Worm (Caenorhabditis elegans): ENCODE results near the gene F22B5.10.

Gene F22B5.10

DNA sequence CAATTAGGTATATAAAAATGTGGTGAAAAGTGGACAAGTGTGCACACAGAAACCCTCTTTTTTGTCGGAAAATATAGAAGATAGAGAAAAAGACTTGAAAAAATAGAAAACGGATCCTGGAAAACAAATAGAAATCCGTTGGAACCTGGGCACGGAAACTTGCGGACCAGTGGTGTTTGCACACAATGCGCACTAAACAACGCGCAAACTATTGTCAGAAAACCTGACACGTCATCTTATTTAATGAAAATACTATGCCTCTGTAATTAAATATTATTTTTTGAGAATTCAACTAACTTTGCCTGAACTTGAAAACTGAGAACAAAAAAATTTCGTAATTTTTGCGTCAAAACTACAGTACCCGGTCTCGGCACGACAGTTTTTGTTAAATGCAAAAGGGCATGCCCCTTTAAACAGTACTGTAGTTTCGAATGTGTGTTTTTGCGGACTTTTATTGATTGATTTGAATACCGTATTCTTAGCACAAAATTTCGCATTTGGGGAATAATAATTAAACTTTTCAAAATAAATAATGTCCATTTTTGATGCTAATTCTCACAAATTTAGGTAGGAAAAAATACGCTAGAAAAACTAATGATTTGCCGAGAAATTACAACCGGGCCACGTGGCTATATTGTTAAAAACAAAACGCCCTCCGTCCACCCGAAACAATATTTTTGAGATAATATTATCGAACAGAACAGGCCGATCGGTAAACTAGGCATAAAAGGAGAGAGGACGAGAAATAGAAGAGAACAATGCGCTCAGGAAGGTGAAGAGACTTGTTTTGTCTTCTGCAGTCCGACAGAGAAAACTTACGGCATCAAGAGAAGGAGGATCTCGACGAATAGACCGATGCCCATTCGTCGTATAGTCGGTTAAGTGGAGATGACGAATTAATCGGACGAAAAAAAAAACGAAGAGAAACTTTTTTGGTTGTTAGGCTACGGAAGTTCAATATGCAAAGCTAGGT, 37.7 kb upstream of the F22B5.10 start (continued):
- TF ChIP-seq athp-1 (tag; optimal IDR thresholded peaks at IDR 0.05) (peak; percentile 98), snpc-3.4 (tag; optimal IDR thresholded peaks at IDR 0.05) (peak; percentile 38), lsl-1 (GFP tag; optimal IDR thresholded peaks at IDR 0.05) (peak; percentile 98), lin-54 (GFP tag; optimal IDR thresholded peaks at IDR 0.05) (peak; percentile 47), D2030.7 (GFP tag; IDR thresholded peaks at IDR 0.05) (peak; percentile 76), F49E8.2 (tag; optimal IDR thresholded peaks at IDR 0.05; ENCODE audit: insufficient read depth) (peak; percentile 72), hlh-12 (tag; optimal IDR thresholded peaks at IDR 0.05) (no peak), die-1 (tag; optimal IDR thresholded peaks at IDR 0.05) (no peak), ceh-91 (GFP tag; IDR thresholded peaks at IDR 0.05) (peak; percentile 70), hmg-1.2 (GFP tag; IDR thresholded peaks at IDR 0.05) (peak; percentile 15; the same call in 1 of the 2 replicates)

ce11 chrII:8431954-8432353, 35.0 kb upstream of the F22B5.10 start, which contains the start of gene acp-2:
TSS of gene acp-2 (minus strand) at chrII:8432054.
- no peak for TF ChIP-seq gei-17 (GFP tag; optimal IDR thresholded peaks at IDR 0.05)
- no peak for TF ChIP-seq atf-7 (tag; optimal IDR thresholded peaks at IDR 0.05)
- TF ChIP-seq ceh-100 (GFP tag; IDR thresholded peaks at IDR 0.05), result no peak
- no peak for TF ChIP-seq bed-1 (GFP tag; IDR thresholded peaks at IDR 0.05)
- TF ChIP-seq ceh-79 (tag; optimal IDR thresholded peaks at IDR 0.05), result no peak
- no peak for TF ChIP-seq F52B5.7 (tag; optimal IDR thresholded peaks at IDR 0.05)
- TF ChIP-seq nhr-27 (tag; optimal IDR thresholded peaks at IDR 0.05), result no peak
- TF ChIP-seq mxl-1 (tag; optimal IDR thresholded peaks at IDR 0.05), result no peak
- TF ChIP-seq F39B2.1 (GFP tag; IDR thresholded peaks at IDR 0.05), result no peak
- TF ChIP-seq C06A6.2 (GFP tag; conservative IDR thresholded peaks at IDR 0.05), result no peak
- TF ChIP-seq akir-1 (GFP tag; optimal IDR thresholded peaks at IDR 0.05), result no peak
- no peak for TF ChIP-seq F57A8.1 (GFP tag; optimal IDR thresholded peaks at IDR 0.05)
- no peak for TF ChIP-seq egl-18 (GFP tag; IDR thresholded peaks at IDR 0.05)

- peak; percentile 33 for TF ChIP-seq snpc-4 (GFP tag; optimal IDR thresholded peaks at IDR 0.05)
- peak in 2 of 4 experiments; percentile 55 to 85 for TF ChIP-seq snpc-4 (tag; optimal IDR thresholded peaks at IDR 0.05)
- peak; percentile 51 for TF ChIP-seq snpc-1.1 (tag; optimal IDR thresholded peaks at IDR 0.05; ENCODE audit: insufficient read depth)
- TF ChIP-seq hmg-1.2 (GFP tag; IDR thresholded peaks at IDR 0.05), result peak; percentile 46
- peak; percentile 61 for TF ChIP-seq pbrm-1 (GFP tag; IDR thresholded peaks at IDR 0.05)
- TF ChIP-seq attf-6 (GFP tag; IDR thresholded peaks at IDR 0.05), result 0 out of 2 replicates have a peak, but pooled peaks have one; percentile 67
Measured at ce11 chrII:8432949-8433348, 34.0 kb upstream of the F22B5.10 start.

ce11 chrII:8435005-8435404, 32.0 kb upstream of the F22B5.10 start, which contains the start of gene acp-4:
TSS of gene acp-4 (minus strand) at chrII:8435105.
- TF ChIP-seq egl-18 (GFP tag; IDR thresholded peaks at IDR 0.05) (no peak), ceh-100 (GFP tag; IDR thresholded peaks at IDR 0.05) (no peak), xnd-1 (tag; optimal IDR thresholded peaks at IDR 0.05) (no peak), mcd-1 (GFP tag; IDR thresholded peaks at IDR 0.05) (no peak), tlf-1 (GFP tag; optimal IDR thresholded peaks at IDR 0.05) (no peak), lir-1 (GFP tag; conservative IDR thresholded peaks at IDR 0.05) (no peak), mxl-1 (tag; optimal IDR thresholded peaks at IDR 0.05) (no peak), ztf-26 (tag; optimal IDR thresholded peaks at IDR 0.05) (no peak), B0035.1 (tag; optimal IDR thresholded peaks at IDR 0.05) (no peak), unc-130 (GFP tag; optimal IDR thresholded peaks at IDR 0.05) (no peak), ztf-6 (GFP tag; IDR thresholded peaks at IDR 0.05) (no peak), K12H6.12 (tag; optimal IDR thresholded peaks at IDR 0.05) (no peak), F23B12.7 (tag; optimal IDR thresholded peaks at IDR 0.05; ENCODE audit: insufficient read depth) (no peak), T26A5.8 (tag; optimal IDR thresholded peaks at IDR 0.05) (no peak)

Data from whole organism, young adult.